Worm (Caenorhabditis elegans): ENCODE results near the gene rpb-8.

rpb-8 gene

ce11 chrIII:4912317-4912716 lies 5.5 kb downstream of the rpb-8 start, which contains the start of the genes F26F4.9 and cee-1 (continued):
- TF ChIP-seq dox-1 (GFP tag; IDR thresholded peaks at IDR 0.05): peak; percentile 54; the same call in 1 of the 2 replicates
- TF ChIP-seq ztf-18 (tag; optimal IDR thresholded peaks at IDR 0.05): peak; percentile 8
- TF ChIP-seq cebp-1 (GFP tag; IDR thresholded peaks at IDR 0.05): no peak
- peak; percentile 24 for TF ChIP-seq cebp-1 (tag; optimal IDR thresholded peaks at IDR 0.05)
- TF ChIP-seq lin-40 (tag; optimal IDR thresholded peaks at IDR 0.05): peak; percentile 5

- TF ChIP-seq dpff-1 (tag; optimal IDR thresholded peaks at IDR 0.05): no peak
- no peak for TF ChIP-seq ceh-58 (GFP tag; IDR thresholded peaks at IDR 0.05)
- no peak for TF ChIP-seq nfyb-1 (GFP tag; IDR thresholded peaks at IDR 0.05)
- no peak for TF ChIP-seq sea-2 (GFP tag; IDR thresholded peaks at IDR 0.05)
- TF ChIP-seq hsf-1 (GFP tag; IDR thresholded peaks at IDR 0.05): no peak
- no peak for TF ChIP-seq Y53G8AR.9 (GFP tag; conservative IDR thresholded peaks at IDR 0.05)
- no peak for TF ChIP-seq B0019.2 (GFP tag; conservative IDR thresholded peaks at IDR 0.05)
- TF ChIP-seq sptf-2 (GFP tag; optimal IDR thresholded peaks at IDR 0.05): no peak
- no peak for TF ChIP-seq B0035.1 (tag; optimal IDR thresholded peaks at IDR 0.05)
- no peak for TF ChIP-seq nfya-2 (GFP tag; IDR thresholded peaks at IDR 0.05)
- TF ChIP-seq B0261.1 (tag; optimal IDR thresholded peaks at IDR 0.05): no peak
- TF ChIP-seq ztf-3 (GFP tag; optimal IDR thresholded peaks at IDR 0.05): no peak
- TF ChIP-seq hmg-1.2 (GFP tag; IDR thresholded peaks at IDR 0.05): no peak
- no peak for TF ChIP-seq tlf-1 (GFP tag; optimal IDR thresholded peaks at IDR 0.05)
- no peak for TF ChIP-seq fkh-3 (tag; optimal IDR thresholded peaks at IDR 0.05)
- TF ChIP-seq repo-1 (tag; optimal IDR thresholded peaks at IDR 0.05): no peak
- no peak for TF ChIP-seq Y67H2A.10 (GFP tag; conservative IDR thresholded peaks at IDR 0.05)
- no peak for TF ChIP-seq C06A6.2 (GFP tag; conservative IDR thresholded peaks at IDR 0.05)
- no peak for TF ChIP-seq bed-2 (GFP tag; IDR thresholded peaks at IDR 0.05)
Observed at ce11 chrIII:4910956-4911355, 6.9 kb downstream of the rpb-8 start, which contains the start of gene F26F4.2. F26F4.2 (plus strand) TSS chrIII:4911256.

- TF ChIP-seq atf-7 (tag; optimal IDR thresholded peaks at IDR 0.05): no peak
- TF ChIP-seq ztf-3 (GFP tag; optimal IDR thresholded peaks at IDR 0.05): no peak
- TF ChIP-seq ztf-25 (GFP tag; IDR thresholded peaks at IDR 0.05): no peak
- TF ChIP-seq dox-1 (GFP tag; IDR thresholded peaks at IDR 0.05): no peak
- no peak for TF ChIP-seq lag-1 (GFP tag; IDR thresholded peaks at IDR 0.05)
- TF ChIP-seq nhr-179 (tag; optimal IDR thresholded peaks at IDR 0.05): no peak
- no peak for TF ChIP-seq xnd-1 (tag; optimal IDR thresholded peaks at IDR 0.05)
- no peak for TF ChIP-seq attf-5 (GFP tag; optimal IDR thresholded peaks at IDR 0.05)
- TF ChIP-seq lin-26 (GFP tag; IDR thresholded peaks at IDR 0.05): no peak
- no peak for TF ChIP-seq hrde-1 (tag; optimal IDR thresholded peaks at IDR 0.05; ENCODE audit: borderline replicate concordance)
- no peak for TF ChIP-seq ekl-4 (GFP tag; IDR thresholded peaks at IDR 0.05)
- no peak for TF ChIP-seq attf-3 (GFP tag; conservative IDR thresholded peaks at IDR 0.05)
- TF ChIP-seq let-607 (tag; optimal IDR thresholded peaks at IDR 0.05): no peak
- TF ChIP-seq tbx-9 (tag; optimal IDR thresholded peaks at IDR 0.05; ENCODE audit: borderline replicate concordance): no peak
- TF ChIP-seq somi-1 (GFP tag; optimal IDR thresholded peaks at IDR 0.05): no peak
- TF ChIP-seq D2030.7 (GFP tag; IDR thresholded peaks at IDR 0.05): no peak
- TF ChIP-seq madf-3 (GFP tag; IDR thresholded peaks at IDR 0.05): no peak
- no peak for TF ChIP-seq mel-28 (tag; optimal IDR thresholded peaks at IDR 0.05; ENCODE audit: borderline replicate concordance)
- TF ChIP-seq ccch-3 (GFP tag; optimal IDR thresholded peaks at IDR 0.05): no peak
- no peak for TF ChIP-seq ceh-100 (GFP tag; IDR thresholded peaks at IDR 0.05)
Observed at ce11 chrIII:4909938-4910337, 7.9 kb downstream of the rpb-8 start, which contains the start of gene F26F4.12. F26F4.12 (minus strand) TSS chrIII:4910038.

All from whole organism, young adult.